Fruit fly (Drosophila melanogaster): ENCODE measurements around the gene Grip91.

dm6 chrX:13758989-13759549 lies 14.6 kb upstream of the Grip91 start, which contains the start of gene Yp3:
- TF ChIP-seq CTCF (optimal IDR thresholded peaks at IDR 0.05), result no peak
- TF ChIP-seq CG8478 (optimal IDR thresholded peaks at IDR 0.05), result no peak

Data from S2 (cell line).